Worm (Caenorhabditis elegans) whole organism, L1 larva: ENCODE results near the gene F58H1.5.

ENCODE experiments used
- blmp-1 ChIP-seq: fragments of 150-350 bp; optimal IDR thresholded peaks from 2 replicates; lab custom pipeline; 2014; ENCODE audit warnings: missing biosample characterization, missing genetic modification characterization
- ceh-8 ChIP-seq: fragments of 200-800 bp; sonication (Bioruptor generic); optimal IDR thresholded peaks from 2 replicates; lab custom pipeline; 2018; ENCODE audit warnings: mild to moderate bottlenecking, missing genetic modification characterization, moderate library complexity, missing compliant biosample characterization
- ceh-82 ChIP-seq, 3 experiments: fragments of 150-350 bp in 1 of 3; sonication (generic microtip) in 2 of 3; optimal IDR thresholded peaks; 2 replicates each; lab custom pipeline; 2014 to 2017; ENCODE audit warnings: missing biosample characterization in 3 of 3, missing genetic modification characterization in 3 of 3
- lin-13 ChIP-seq: fragments of 150-350 bp; optimal IDR thresholded peaks from 2 replicates; lab custom pipeline; 2014; ENCODE audit warnings: missing biosample characterization, missing genetic modification reagents, missing genetic modification characterization
- mef-2 ChIP-seq: fragments of 150-350 bp; optimal IDR thresholded peaks from 2 replicates; lab custom pipeline; 2014; ENCODE audit warnings: missing biosample characterization, missing genetic modification characterization
- nhr-76 ChIP-seq: sonication (generic microtip); optimal IDR thresholded peaks from 2 replicates; lab custom pipeline; 2017; ENCODE audit warnings: missing biosample characterization, missing genetic modification characterization
- nhr-77 ChIP-seq: fragments of 150-350 bp; optimal IDR thresholded peaks from 2 replicates; lab custom pipeline; 2014; ENCODE audit warnings: missing biosample characterization, missing genetic modification characterization
- sptf-1 ChIP-seq: fragments of 150-350 bp; optimal IDR thresholded peaks from 2 replicates; lab custom pipeline; 2014; ENCODE audit warnings: missing biosample characterization, missing genetic modification characterization
- sup-37 ChIP-seq: fragments of 200-800 bp; sonication (Bioruptor generic); optimal IDR thresholded peaks from 2 replicates; lab custom pipeline; 2018; ENCODE audit warnings: mild to moderate bottlenecking, missing genetic modification characterization, missing compliant biosample characterization
- tbx-2 ChIP-seq: sonication (generic microtip); optimal IDR thresholded peaks from 2 replicates; lab custom pipeline; 2016; ENCODE audit warnings: missing genetic modification characterization, missing compliant biosample characterization
- unc-130 ChIP-seq: fragments of 150-350 bp; optimal IDR thresholded peaks from 2 replicates; lab custom pipeline; 2017; ENCODE audit warnings: missing biosample characterization, missing genetic modification characterization, inconsistent platforms
- unc-62 ChIP-seq: fragments of 150-350 bp; optimal IDR thresholded peaks from 2 replicates; lab custom pipeline; 2014; ENCODE audit warnings: missing biosample characterization, missing genetic modification reagents, missing genetic modification characterization
- unc-86 ChIP-seq: sonication (generic microtip); optimal IDR thresholded peaks from 2 replicates; lab custom pipeline; 2016; ENCODE audit warnings: missing genetic modification characterization, missing compliant biosample characterization

DNA sequence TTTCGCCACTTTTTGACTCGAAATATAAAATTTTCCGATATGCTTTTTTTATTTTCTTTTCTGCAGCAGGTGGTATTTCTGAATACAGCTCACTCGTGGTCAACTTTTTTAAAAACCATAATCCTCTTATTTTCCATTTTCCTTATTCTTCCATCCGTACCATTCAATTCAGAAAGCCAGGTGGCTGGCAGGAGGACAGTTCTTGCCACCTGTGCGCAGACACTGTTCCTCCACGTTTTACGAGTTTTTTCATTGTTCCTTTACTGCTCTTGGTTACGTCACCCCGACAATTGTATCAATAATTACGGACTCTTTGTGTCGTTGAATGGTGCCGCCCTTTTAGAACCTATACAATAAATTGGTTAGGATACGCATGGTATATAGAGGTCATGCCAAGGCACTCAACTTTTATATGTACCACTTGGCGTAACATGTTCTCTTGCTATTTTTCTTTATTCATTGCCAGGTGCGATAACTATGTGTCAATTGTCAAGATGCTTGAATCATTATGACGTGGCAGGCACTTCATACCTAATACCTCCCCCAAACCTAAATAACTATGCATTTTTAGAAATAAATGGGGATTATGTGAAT, 5.2 kb upstream of the F58H1.5 start:
- TF ChIP-seq nhr-76 (tag; lab: Kevin White, UChicago) = no peak
- no peak for TF ChIP-seq unc-62 (GFP tag; lab: Kevin White, UChicago)
- no peak for TF ChIP-seq sup-37 (GFP tag; lab: Kevin White, UChicago)
- no peak for TF ChIP-seq unc-86 (tag; lab: Kevin White, UChicago)
- TF ChIP-seq unc-130 (tag; lab: Kevin White, UChicago) = no peak
- TF ChIP-seq tbx-2 (tag; lab: Kevin White, UChicago) = no peak
- TF ChIP-seq lin-13 (GFP tag; lab: Kevin White, UChicago) = no peak
- TF ChIP-seq ceh-8 (GFP tag; lab: Kevin White, UChicago) = no peak
- TF ChIP-seq nhr-77 (tag; lab: Kevin White, UChicago) = no peak
- TF ChIP-seq ceh-82 (tag; optimal IDR thresholded peaks at IDR 0.05; lab: Kevin White, UChicago) = no peak
- TF ChIP-seq mef-2 = no peak
- no peak for TF ChIP-seq blmp-1
- no peak for TF ChIP-seq sptf-1 (tag; lab: Kevin White, UChicago)
